Fruit fly (Drosophila melanogaster) whole organism, prepupa: ENCODE data around the gene CG13116.

Experiments used
- CG10669 ChIP-seq: fragments of 200-800 bp; sonication (Bioruptor generic); optimal IDR thresholded peaks from 3 replicates; lab custom pipeline; 2018; ENCODE audit warnings: missing biosample characterization, mild to moderate bottlenecking, missing genetic modification characterization, moderate library complexity
- CG11762 ChIP-seq: fragments of 200-800 bp; sonication (Bioruptor generic); optimal IDR thresholded peaks from 3 replicates; lab custom pipeline; 2016; ENCODE audit warnings: missing biosample characterization, missing genetic modification characterization; ENCODE audit not compliant: insufficient read depth
- CG11902 ChIP-seq: fragments of 200-800 bp; sonication (Bioruptor generic); optimal IDR thresholded peaks from 3 replicates; lab custom pipeline; 2016; ENCODE audit warnings: missing biosample characterization, missing genetic modification characterization
- CG31627 ChIP-seq: fragments of 200-800 bp; sonication (Bioruptor generic); optimal IDR thresholded peaks from 3 replicates; lab custom pipeline; 2016; ENCODE audit warnings: missing biosample characterization, missing genetic modification characterization
- CG32006 ChIP-seq: fragments of 200-800 bp; sonication (Bioruptor generic); optimal IDR thresholded peaks from 3 replicates; lab custom pipeline; 2017; ENCODE audit warnings: missing biosample characterization, mild to moderate bottlenecking, missing genetic modification characterization
- CG6276 ChIP-seq: fragments of 200-800 bp; sonication (Bioruptor generic); optimal IDR thresholded peaks from 2 replicates; lab custom pipeline; 2017; ENCODE audit warnings: missing biosample characterization, mild to moderate bottlenecking, missing genetic modification characterization
- Eip93F ChIP-seq: fragments of 200-800 bp; sonication (Bioruptor generic); optimal IDR thresholded peaks from 2 replicates; lab custom pipeline; 2016; ENCODE audit warnings: missing biosample characterization, mild to moderate bottlenecking, missing genetic modification characterization
- Ets96B ChIP-seq: fragments of 200-800 bp; optimal IDR thresholded peaks from 2 replicates; lab custom pipeline; 2019; ENCODE audit warnings: missing biosample characterization, mild to moderate bottlenecking, missing genetic modification characterization, moderate library complexity
- Gug ChIP-seq: fragments of 200-800 bp; sonication (Bioruptor generic); IDR thresholded peaks from 2 replicates; pipeline ENCODE4 v1.3.6; 2022; ENCODE audit warnings: missing biosample characterization, missing genetic modification characterization
- Hr38 ChIP-seq: sonication (Bioruptor generic); optimal IDR thresholded peaks from 2 replicates; lab custom pipeline; 2016; ENCODE audit warnings: missing biosample characterization, missing genetic modification characterization
- Lpt ChIP-seq: fragments of 200-800 bp; sonication (Bioruptor generic); optimal IDR thresholded peaks from 3 replicates; lab custom pipeline; 2016; ENCODE audit warnings: missing biosample characterization, missing genetic modification characterization
- Smox ChIP-seq: fragments of 200-800 bp; sonication (Bioruptor generic); optimal IDR thresholded peaks from 3 replicates; lab custom pipeline; 2016; ENCODE audit warnings: missing biosample characterization, missing genetic modification characterization
- esn ChIP-seq: fragments of 200-800 bp; sonication (Bioruptor generic); optimal IDR thresholded peaks from 2 replicates; lab custom pipeline; 2016; ENCODE audit warnings: missing biosample characterization, mild to moderate bottlenecking, missing genetic modification characterization, moderate library complexity

DNA sequence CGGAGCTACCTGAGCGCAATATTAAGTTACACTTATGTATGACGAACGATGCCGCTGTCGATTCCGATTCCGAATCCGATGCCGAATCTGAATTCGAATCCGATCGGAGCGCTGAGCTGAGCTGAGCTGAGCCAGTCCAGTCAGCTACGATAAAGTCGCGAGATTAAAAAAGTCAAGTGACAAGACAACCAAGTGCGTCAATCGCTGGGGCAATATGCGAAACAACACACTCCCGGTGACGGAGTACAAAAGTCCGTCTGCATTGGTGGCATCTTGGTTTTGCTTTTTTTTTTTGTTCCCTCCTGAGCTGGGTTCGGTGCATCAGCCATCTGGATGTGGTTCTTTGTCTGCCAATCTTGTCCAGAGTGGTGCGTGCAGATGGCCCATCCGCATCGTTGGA lies 50.0 kb downstream of the CG13116 start:
- no peak for TF ChIP-seq Hr38 (GFP tag; lab: Kevin White, UChicago)
- TF ChIP-seq Smox (GFP tag; lab: Kevin White, UChicago): no peak
- TF ChIP-seq Ets96B: no peak
- TF ChIP-seq CG6276 (GFP tag; lab: Kevin White, UChicago): no peak
- TF ChIP-seq Gug (GFP tag; lab: Robert Waterston, UW): no peak
- TF ChIP-seq CG11762 (GFP tag; lab: Kevin White, UChicago): no peak
- TF ChIP-seq CG31627 (GFP tag; lab: Kevin White, UChicago): no peak
- TF ChIP-seq Eip93F (GFP tag; lab: Kevin White, UChicago): no peak
- no peak for TF ChIP-seq esn (GFP tag; lab: Kevin White, UChicago)
- TF ChIP-seq CG32006 (GFP tag; lab: Kevin White, UChicago): no peak
- no peak for TF ChIP-seq Lpt (GFP tag; lab: Kevin White, UChicago)
- TF ChIP-seq CG10669 (GFP tag; lab: Kevin White, UChicago): no peak
- no peak for TF ChIP-seq CG11902
